Fruit fly (Drosophila melanogaster): ENCODE data around the gene Or67b.
A peak's percentile ranks its signal among the peaks of the same experiment; 100 is the strongest.

Or67b gene

DNA sequence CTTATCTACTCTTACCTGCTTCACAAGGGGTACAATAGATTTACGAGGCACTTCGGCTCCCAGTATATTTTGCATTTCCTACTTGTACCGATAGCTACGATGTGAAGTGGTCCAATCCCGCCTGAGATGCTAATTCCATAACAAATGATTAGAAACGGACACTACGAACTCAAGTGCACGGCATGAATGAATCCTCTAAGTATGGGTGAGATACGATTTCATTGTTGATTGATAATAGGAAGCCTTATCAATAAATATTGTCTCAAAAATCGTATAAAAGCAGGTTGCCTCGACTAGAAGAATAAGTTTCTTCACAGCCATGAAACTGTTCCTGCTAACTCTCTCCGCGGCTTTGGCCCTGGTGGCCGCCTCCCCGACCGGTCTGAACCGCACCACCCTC, 11.7 kb upstream of the Or67b start, which contains the start of gene CG18180:
Gene CG18180, plus strand, starts transcription at position 301 of the 400 bp plus-strand sequence.
- TF ChIP-seq rn (GFP tag; IDR thresholded peaks at IDR 0.05) (no peak), CG15710 (tag; optimal IDR thresholded peaks at IDR 0.05) (no peak), Ets98B (GFP tag; IDR thresholded peaks at IDR 0.05) (no peak), CG4496 (GFP tag; IDR thresholded peaks at IDR 0.05) (no peak), Snoo (tag; optimal IDR thresholded peaks at IDR 0.05) (no peak), Pif1B (GFP tag; optimal IDR thresholded peaks at IDR 0.05) (no peak), CG13204 (GFP tag; optimal IDR thresholded peaks at IDR 0.05) (no peak), EcR (GFP tag; optimal IDR thresholded peaks at IDR 0.05) (no peak), gl (tag; optimal IDR thresholded peaks at IDR 0.05) (no peak), CG17806 (tag; optimal IDR thresholded peaks at IDR 0.05) (no peak), Pif1A (GFP tag; optimal IDR thresholded peaks at IDR 0.05) (no peak), CG9948 (tag; optimal IDR thresholded peaks at IDR 0.05) (no peak), CG12605 (GFP tag; IDR thresholded peaks at IDR 0.05) (no peak), CG14655 (GFP tag; optimal IDR thresholded peaks at IDR 0.05) (no peak), CG8159 (tag; optimal IDR thresholded peaks at IDR 0.05) (no peak), CG32121 (GFP tag; IDR thresholded peaks at IDR 0.05) (no peak)

DNA sequence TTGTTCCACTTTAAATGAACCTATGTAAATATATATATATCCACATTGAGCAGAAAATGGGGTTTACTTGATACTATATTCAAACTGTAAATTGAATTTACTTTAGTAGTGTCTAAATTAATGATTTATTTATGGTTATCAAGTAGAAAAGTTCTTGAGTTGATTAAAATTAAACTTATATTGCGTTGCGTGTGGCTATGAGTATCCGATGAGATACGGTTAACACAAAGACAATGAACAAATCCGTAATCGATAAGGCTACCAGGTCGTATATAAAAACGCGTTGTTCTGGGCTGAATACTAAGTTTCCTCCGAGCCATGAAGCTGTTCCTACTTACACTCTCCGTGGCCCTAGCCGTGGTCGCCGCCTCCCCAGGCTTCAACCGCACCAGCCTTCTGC, 10.0 kb upstream of the Or67b start, which contains the start of gene CG18179:
Gene CG18179, plus strand, starts transcription at position 301 of the 400 bp plus-strand sequence.
- TF ChIP-seq CG4496 (GFP tag; IDR thresholded peaks at IDR 0.05) (no peak), CG8301 (tag; optimal IDR thresholded peaks at IDR 0.05) (no peak), gl (tag; optimal IDR thresholded peaks at IDR 0.05) (no peak), CG15710 (tag; optimal IDR thresholded peaks at IDR 0.05) (no peak), CG10348 (GFP tag; IDR thresholded peaks at IDR 0.05) (no peak), fd96Ca (GFP tag; IDR thresholded peaks at IDR 0.05) (no peak), rn (GFP tag; IDR thresholded peaks at IDR 0.05) (no peak), CG9948 (tag; optimal IDR thresholded peaks at IDR 0.05) (no peak), CG8159 (tag; optimal IDR thresholded peaks at IDR 0.05) (no peak), CG14655 (GFP tag; optimal IDR thresholded peaks at IDR 0.05) (no peak), CG17806 (tag; optimal IDR thresholded peaks at IDR 0.05) (no peak), CG32121 (GFP tag; IDR thresholded peaks at IDR 0.05) (no peak), CG13204 (GFP tag; optimal IDR thresholded peaks at IDR 0.05) (no peak), CG34367 (tag; optimal IDR thresholded peaks at IDR 0.05) (no peak), Pif1A (GFP tag; optimal IDR thresholded peaks at IDR 0.05) (no peak), Snoo (tag; optimal IDR thresholded peaks at IDR 0.05) (no peak), Ets98B (GFP tag; IDR thresholded peaks at IDR 0.05) (no peak), CG12605 (GFP tag; IDR thresholded peaks at IDR 0.05) (no peak)

DNA sequence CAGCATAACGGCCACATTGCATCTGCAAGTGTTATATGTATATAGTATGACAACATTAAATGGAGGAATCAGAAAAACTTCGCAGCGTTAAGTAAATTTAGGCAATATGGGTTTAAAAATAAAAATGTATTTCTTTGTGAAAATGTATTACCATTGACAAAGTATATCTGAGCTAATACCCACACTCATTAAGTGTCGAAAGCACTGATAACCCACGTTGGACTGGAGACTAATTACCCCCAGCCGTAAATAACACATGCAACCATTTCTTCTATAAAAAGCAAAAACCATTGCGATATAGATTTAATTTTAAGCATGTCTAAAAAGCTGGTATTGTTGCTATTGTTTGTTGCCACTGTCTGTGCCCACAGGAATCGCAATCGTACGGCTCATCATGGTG, 8.8 kb upstream of the Or67b start, which contains the start of gene CG8329:
Gene CG8329, plus strand, starts transcription at position 301 of the 400 bp plus-strand sequence.
- TF ChIP-seq fd96Ca (GFP tag; IDR thresholded peaks at IDR 0.05) (no peak), EcR (GFP tag; optimal IDR thresholded peaks at IDR 0.05) (no peak), CG32121 (GFP tag; IDR thresholded peaks at IDR 0.05) (no peak), CG8301 (tag; optimal IDR thresholded peaks at IDR 0.05) (no peak)

DNA sequence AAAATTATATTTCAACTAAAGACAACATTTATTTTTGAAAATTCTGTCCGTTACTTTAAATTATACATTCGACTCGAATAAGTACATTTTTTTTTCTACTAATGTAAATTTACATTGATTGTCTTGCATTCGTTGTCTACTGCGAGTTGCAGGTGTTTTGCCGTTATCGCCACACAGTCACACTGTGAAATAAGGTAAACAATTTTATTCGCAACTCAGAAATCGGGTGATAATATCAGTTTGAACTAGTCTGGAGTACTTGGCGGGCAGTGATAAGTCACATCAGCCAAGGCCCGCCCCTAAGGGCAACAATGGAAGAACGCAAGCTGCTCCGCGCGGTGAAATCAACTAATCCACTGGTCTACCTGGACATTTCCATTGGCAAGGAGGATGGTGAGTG, 917 bp upstream of the Or67b start:
- no peak for TF ChIP-seq CG17806 (tag; optimal IDR thresholded peaks at IDR 0.05)
- no peak for TF ChIP-seq Pif1A (GFP tag; optimal IDR thresholded peaks at IDR 0.05)
- no peak for TF ChIP-seq EcR (GFP tag; optimal IDR thresholded peaks at IDR 0.05)
- no peak for TF ChIP-seq CG10348 (GFP tag; IDR thresholded peaks at IDR 0.05)
- no peak for TF ChIP-seq Pif1B (GFP tag; optimal IDR thresholded peaks at IDR 0.05)
- TF ChIP-seq CG9948 (tag; optimal IDR thresholded peaks at IDR 0.05), result no peak
- no peak for TF ChIP-seq CG14655 (GFP tag; optimal IDR thresholded peaks at IDR 0.05)
- no peak for TF ChIP-seq gl (tag; optimal IDR thresholded peaks at IDR 0.05)
- TF ChIP-seq CG4496 (GFP tag; IDR thresholded peaks at IDR 0.05), result no peak
- no peak for TF ChIP-seq D1 (tag; optimal IDR thresholded peaks at IDR 0.05)

DNA sequence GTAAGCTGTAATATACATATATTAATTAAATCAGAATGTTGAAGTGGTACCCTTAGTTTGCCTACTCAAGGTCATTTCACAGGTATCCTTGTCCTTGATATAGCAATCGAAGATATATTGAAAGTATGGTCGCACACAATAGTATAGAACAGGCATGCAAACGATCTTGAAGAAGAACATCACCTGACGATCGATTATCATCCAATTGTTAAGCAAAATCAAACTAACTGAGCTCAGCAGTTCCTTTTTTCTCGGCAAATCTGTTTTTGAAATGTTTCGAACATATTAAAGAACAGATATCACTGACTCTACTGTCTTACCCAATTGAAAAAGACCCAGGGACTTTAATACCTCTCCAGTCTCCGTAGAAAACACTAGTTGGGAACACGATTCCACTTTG, 617 bp downstream of the Or67b start, which contains the start of gene Cyp40:
Gene Cyp40, plus strand, starts transcription at position 301 of the 400 bp plus-strand sequence.
- TF ChIP-seq CG10348 (GFP tag; IDR thresholded peaks at IDR 0.05), result no peak
- TF ChIP-seq CG8301 (tag; optimal IDR thresholded peaks at IDR 0.05), result no peak

DNA sequence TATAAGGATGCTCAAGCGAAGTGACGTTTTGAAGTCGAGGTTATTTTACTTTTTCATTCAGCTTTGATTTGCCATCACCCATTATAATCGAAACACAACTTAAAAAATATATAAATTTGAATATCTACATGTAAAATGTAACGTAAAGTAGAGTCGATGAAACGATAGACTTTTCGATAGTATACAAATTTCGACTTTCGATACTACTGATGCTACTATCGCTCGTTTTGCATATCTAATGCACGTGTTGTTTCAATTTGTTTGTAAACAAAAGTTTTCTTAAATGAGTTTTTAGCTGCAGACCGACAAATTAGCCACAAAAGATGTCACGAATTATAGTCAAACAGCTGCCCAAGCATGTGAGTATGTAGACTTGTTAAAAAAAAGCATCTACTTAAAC, 5.0 kb downstream of the Or67b start, which contains the start of gene CG3335:
Gene CG3335, plus strand, starts transcription at position 224 of the 400 bp plus-strand sequence.
- no peak for TF ChIP-seq CG4496 (GFP tag; IDR thresholded peaks at IDR 0.05)
- no peak for TF ChIP-seq CG10348 (GFP tag; IDR thresholded peaks at IDR 0.05)
- no peak for TF ChIP-seq gl (tag; optimal IDR thresholded peaks at IDR 0.05)
- no peak for TF ChIP-seq Ets98B (GFP tag; IDR thresholded peaks at IDR 0.05)
- no peak for TF ChIP-seq CG8159 (tag; optimal IDR thresholded peaks at IDR 0.05)
- no peak for TF ChIP-seq Snoo (tag; optimal IDR thresholded peaks at IDR 0.05)
- TF ChIP-seq fd96Ca (GFP tag; IDR thresholded peaks at IDR 0.05), result no peak
- no peak for TF ChIP-seq CG9948 (tag; optimal IDR thresholded peaks at IDR 0.05)

DNA sequence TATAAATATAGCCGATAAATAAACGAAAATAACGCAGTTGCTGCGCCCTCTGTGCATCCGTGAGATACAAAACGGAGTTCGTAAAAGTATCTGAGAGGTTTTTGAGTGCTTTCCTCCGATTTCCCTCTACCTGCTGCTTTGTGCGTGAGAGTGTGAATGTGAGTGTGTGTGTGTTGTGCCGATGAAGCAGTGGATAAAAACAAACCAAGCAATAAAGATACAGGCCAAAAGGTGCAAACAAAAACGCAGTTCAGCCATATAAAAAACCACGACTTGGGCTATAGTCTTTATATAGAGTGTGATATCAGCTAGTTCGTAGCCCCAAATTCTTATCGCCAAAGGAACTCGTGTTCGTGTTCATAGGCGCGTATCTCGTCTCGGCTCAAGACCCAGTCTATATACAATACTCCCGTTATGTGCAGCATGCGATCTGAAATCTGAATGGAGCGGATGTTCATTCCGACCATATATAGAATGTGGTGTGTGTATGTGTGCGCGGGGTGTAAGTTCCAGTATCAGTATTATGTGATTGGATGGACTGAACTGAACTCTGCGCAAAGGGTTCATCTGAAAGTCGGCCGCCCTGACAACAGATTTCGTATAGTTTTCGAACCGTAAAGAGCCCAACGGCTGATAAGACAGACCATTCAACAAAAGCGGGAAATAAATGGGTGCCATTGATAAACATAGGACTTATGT, 13.4 kb downstream of the Or67b start:
- TF ChIP-seq rn (GFP tag; IDR thresholded peaks at IDR 0.05) (no peak), EcR (GFP tag; optimal IDR thresholded peaks at IDR 0.05) (peak; percentile 67)
